Fruit fly (Drosophila melanogaster) whole organism, embryonic: ENCODE measurements around the gene CG17036.

Source experiments
- Antp ChIP-seq: fragments of 200-800 bp; sonication (Bioruptor generic); optimal IDR thresholded peaks from 3 replicates; lab custom pipeline; 2016; ENCODE audit warnings: missing biosample characterization, missing genetic modification characterization
- B-H2 ChIP-seq: fragments of 200-800 bp; sonication (Bioruptor generic); optimal IDR thresholded peaks from 2 replicates; lab custom pipeline; 2018; ENCODE audit warnings: missing biosample characterization, mild to moderate bottlenecking, missing genetic modification characterization
- BEAF-32 ChIP-seq: fragments of 200-800 bp; sonication (Bioruptor generic); optimal IDR thresholded peaks from 3 replicates; lab custom pipeline; 2017; ENCODE audit warnings: missing biosample characterization, missing genetic modification characterization, mild to moderate bottlenecking, moderate library complexity, missing genetic modification reagents
- Blimp-1 ChIP-seq: fragments of 200-800 bp; sonication (Bioruptor generic); optimal IDR thresholded peaks from 3 replicates; lab custom pipeline; 2018; ENCODE audit warnings: missing biosample characterization, missing genetic modification characterization, mild to moderate bottlenecking, moderate library complexity, missing genetic modification reagents
- CG10366 ChIP-seq: fragments of 200-800 bp; sonication (Bioruptor generic); IDR thresholded peaks from 2 replicates; pipeline ENCODE4 v1.3.6; 2022; ENCODE audit warnings: missing biosample characterization, missing genetic modification characterization
- CG12659 ChIP-seq: fragments of 200-800 bp; sonication (Bioruptor generic); optimal IDR thresholded peaks from 3 replicates; lab custom pipeline; 2017; ENCODE audit warnings: mild to moderate bottlenecking, missing biosample characterization, missing genetic modification reagents, missing genetic modification characterization
- CG12769 ChIP-seq: fragments of 200-800 bp; sonication (Bioruptor generic); optimal IDR thresholded peaks from 2 replicates; lab custom pipeline; 2019; ENCODE audit warnings: missing biosample characterization, mild to moderate bottlenecking, missing genetic modification characterization, moderate library complexity
- CG15011 ChIP-seq: fragments of 200-800 bp; sonication (Bioruptor generic); optimal IDR thresholded peaks from 3 replicates; lab custom pipeline; 2018; ENCODE audit warnings: missing biosample characterization, mild to moderate bottlenecking, missing genetic modification characterization
- CG18619 ChIP-seq: fragments of 200-800 bp; sonication (Bioruptor generic); optimal IDR thresholded peaks from 3 replicates; lab custom pipeline; 2017; ENCODE audit warnings: missing biosample characterization, mild to moderate bottlenecking, missing genetic modification characterization
- CG18764 ChIP-seq: fragments of 200-800 bp; sonication (Bioruptor generic); optimal IDR thresholded peaks from 3 replicates; lab custom pipeline; 2016; ENCODE audit warnings: missing biosample characterization, missing genetic modification characterization
- CG2116 ChIP-seq: fragments of 200-800 bp; sonication (Bioruptor generic); optimal IDR thresholded peaks from 3 replicates; lab custom pipeline; 2018; ENCODE audit warnings: missing biosample characterization, mild to moderate bottlenecking, missing genetic modification characterization
- CG30020 ChIP-seq: fragments of 200-800 bp; optimal IDR thresholded peaks from 2 replicates; lab custom pipeline; 2019; ENCODE audit warnings: missing biosample characterization, mild to moderate bottlenecking, missing genetic modification characterization, moderate library complexity
- CG31224 ChIP-seq: fragments of 200-800 bp; sonication (Bioruptor generic); IDR thresholded peaks from 2 replicates; pipeline ENCODE4 v1.3.6; 2022; ENCODE audit warnings: missing biosample characterization, missing genetic modification characterization
- CG3407 ChIP-seq: fragments of 200-800 bp; sonication (Bioruptor generic); optimal IDR thresholded peaks from 2 replicates; lab custom pipeline; 2018; ENCODE audit warnings: missing biosample characterization, mild to moderate bottlenecking, missing genetic modification characterization
- CG3726 ChIP-seq: fragments of 200-800 bp; sonication (Bioruptor generic); IDR thresholded peaks from 3 replicates; pipeline ENCODE4, ENCODE4 v1.3.6; 2022; ENCODE audit warnings: missing biosample characterization, missing genetic modification characterization
- CG3838 ChIP-seq: fragments of 200-800 bp; sonication (Bioruptor generic); optimal IDR thresholded peaks from 3 replicates; lab custom pipeline; 2016; ENCODE audit warnings: missing biosample characterization, missing genetic modification characterization
- CG3995 ChIP-seq: fragments of 200-800 bp; sonication (Bioruptor generic); optimal IDR thresholded peaks from 3 replicates; lab custom pipeline; 2016; ENCODE audit warnings: missing biosample characterization, missing genetic modification characterization
- CG7745 ChIP-seq: fragments of 200-800 bp; sonication (Bioruptor generic); optimal IDR thresholded peaks from 2 replicates; lab custom pipeline; 2018; ENCODE audit warnings: missing biosample characterization, mild to moderate bottlenecking, missing genetic modification characterization, moderate library complexity
- Deaf1 ChIP-seq: fragments of 200-800 bp; optimal IDR thresholded peaks from 3 replicates; lab custom pipeline; 2019; ENCODE audit warnings: missing biosample characterization, mild to moderate bottlenecking, missing genetic modification characterization, moderate library complexity
- Dip3 ChIP-seq: fragments of 200-800 bp; sonication (Bioruptor generic); optimal IDR thresholded peaks from 3 replicates; lab custom pipeline; 2016; ENCODE audit warnings: missing biosample characterization, missing genetic modification characterization
- E2f2 ChIP-seq: fragments of 200-800 bp; sonication (Bioruptor generic); IDR thresholded peaks from 2 replicates; pipeline ENCODE4 v1.3.6; 2022; ENCODE audit warnings: missing biosample characterization, missing genetic modification characterization
- ERR ChIP-seq: fragments of 200-800 bp; sonication (Bioruptor generic); optimal IDR thresholded peaks from 2 replicates; lab custom pipeline; 2016; ENCODE audit warnings: missing biosample characterization, missing genetic modification characterization
- Hey ChIP-seq: fragments of 200-800 bp; sonication (Bioruptor generic); optimal IDR thresholded peaks from 3 replicates; lab custom pipeline; 2018; ENCODE audit warnings: missing biosample characterization, mild to moderate bottlenecking, missing genetic modification characterization
- MBD-R2 ChIP-seq: fragments of 200-800 bp; sonication (Bioruptor generic); IDR thresholded peaks from 2 replicates; pipeline ENCODE4 v1.3.6; 2022; ENCODE audit warnings: missing biosample characterization, missing genetic modification characterization
- NC2α ChIP-seq: fragments of 200-800 bp; sonication (Bioruptor generic); optimal IDR thresholded peaks from 2 replicates; lab custom pipeline; 2016; ENCODE audit warnings: missing biosample characterization, missing genetic modification characterization
- Oaz ChIP-seq: fragments of 200-800 bp; sonication (Bioruptor generic); IDR thresholded peaks from 2 replicates; pipeline ENCODE4 v1.3.6; 2022; ENCODE audit warnings: missing biosample characterization, missing genetic modification characterization
- Opbp ChIP-seq: fragments of 200-800 bp; sonication (Bioruptor generic); IDR thresholded peaks from 3 replicates; pipeline ENCODE4 v1.3.6; 2022; ENCODE audit warnings: missing biosample characterization, missing genetic modification characterization; ENCODE audit not compliant: partially characterized antibody
- Poxn ChIP-seq: fragments of 200-800 bp; sonication (Bioruptor generic); IDR thresholded peaks from 2 replicates; pipeline ENCODE4 v1.3.6; 2022; ENCODE audit warnings: missing biosample characterization, missing genetic modification characterization
- Rfx ChIP-seq: fragments of 200-800 bp; sonication (Bioruptor generic); IDR thresholded peaks from 2 replicates; pipeline ENCODE4 v1.3.6; 2022; ENCODE audit warnings: missing biosample characterization, missing genetic modification characterization
- Trl ChIP-seq, 3 experiments: fragments of >200 bp in 2 of 3; fragments of 200-800 bp in 1 of 3; sonication (Bioruptor generic) in 1 of 3; optimal IDR thresholded peaks; 2 replicates in 1 of 3; 3 replicates in 2 of 3; lab custom pipeline; 2016 to 2017; ENCODE audit warnings: missing biosample characterization in 1 of 3, missing genetic modification characterization in 1 of 3
- ab ChIP-seq: fragments of 200-800 bp; sonication (Bioruptor generic); optimal IDR thresholded peaks from 2 replicates; lab custom pipeline; 2016; ENCODE audit warnings: missing biosample characterization, missing genetic modification characterization
- ash1 ChIP-seq: fragments of 200-800 bp; sonication (Bioruptor generic); optimal IDR thresholded peaks from 2 replicates; lab custom pipeline; 2018; ENCODE audit warnings: missing biosample characterization, mild to moderate bottlenecking, missing genetic modification characterization
- bcd ChIP-seq: fragments of 200-800 bp; sonication (Bioruptor generic); optimal IDR thresholded peaks from 2 replicates; lab custom pipeline; 2017; ENCODE audit warnings: missing biosample characterization, mild to moderate bottlenecking, missing genetic modification characterization
- btn ChIP-seq: fragments of 200-800 bp; sonication (Bioruptor generic); optimal IDR thresholded peaks from 2 replicates; lab custom pipeline; 2016; ENCODE audit warnings: missing biosample characterization, missing genetic modification characterization
- cg ChIP-seq: fragments of 200-800 bp; sonication (Bioruptor generic); optimal IDR thresholded peaks from 3 replicates; lab custom pipeline; 2019; ENCODE audit warnings: missing biosample characterization, mild to moderate bottlenecking, missing genetic modification characterization, moderate library complexity
- chm ChIP-seq: fragments of 200-800 bp; sonication (Bioruptor generic); IDR thresholded peaks from 2 replicates; pipeline ENCODE4 v1.3.6; 2022; ENCODE audit warnings: missing biosample characterization, missing genetic modification characterization
- corto ChIP-seq: fragments of 200-800 bp; sonication (Bioruptor generic); optimal IDR thresholded peaks from 2 replicates; lab custom pipeline; 2016; ENCODE audit warnings: missing biosample characterization, mild to moderate bottlenecking, missing genetic modification characterization, moderate library complexity
- croc ChIP-seq: fragments of 200-800 bp; sonication (Bioruptor generic); conservative IDR thresholded peaks from 3 replicates; pipeline ENCODE4 v1.3.6; 2022; ENCODE audit warnings: missing biosample characterization, missing genetic modification characterization
- dmrt11E ChIP-seq: fragments of 200-800 bp; sonication (Bioruptor generic); optimal IDR thresholded peaks from 3 replicates; lab custom pipeline; 2018; ENCODE audit warnings: missing biosample characterization, mild to moderate bottlenecking, missing genetic modification characterization, moderate library complexity
- eve ChIP-seq, 2 experiments: fragments of >200 bp; optimal IDR thresholded peaks; 2 replicates each; lab custom pipeline; 2017; ENCODE audit warnings: missing biosample characterization in 2 of 2, missing genetic modification characterization in 2 of 2
- ftz-f1 ChIP-seq: fragments of 200-800 bp; sonication (Bioruptor generic); optimal IDR thresholded peaks from 2 replicates; lab custom pipeline; 2016; ENCODE audit warnings: missing biosample characterization, missing genetic modification characterization
- fu2 ChIP-seq: fragments of 200-800 bp; sonication (Bioruptor generic); optimal IDR thresholded peaks from 2 replicates; lab custom pipeline; 2016; ENCODE audit warnings: missing biosample characterization, missing genetic modification characterization
- gcm ChIP-seq: fragments of 200-800 bp; sonication (Bioruptor generic); optimal IDR thresholded peaks from 2 replicates; lab custom pipeline; 2019; ENCODE audit warnings: missing biosample characterization, mild to moderate bottlenecking, missing genetic modification characterization, moderate library complexity
- gfzf ChIP-seq: fragments of 200-800 bp; sonication (Bioruptor generic); optimal IDR thresholded peaks from 2 replicates; lab custom pipeline; 2016; ENCODE audit warnings: missing biosample characterization, mild to moderate bottlenecking, missing genetic modification characterization, moderate library complexity
- gsb-n ChIP-seq: fragments of 200-800 bp; sonication (Bioruptor generic); optimal IDR thresholded peaks from 3 replicates; lab custom pipeline; 2018; ENCODE audit warnings: missing biosample characterization, mild to moderate bottlenecking, missing genetic modification characterization
- klu ChIP-seq: fragments of 200-800 bp; sonication (Bioruptor generic); IDR thresholded peaks from 2 replicates; pipeline ENCODE4 v1.3.6; 2022; ENCODE audit warnings: missing biosample characterization, missing genetic modification characterization
- repo ChIP-seq: fragments of 200-800 bp; sonication (Bioruptor generic); optimal IDR thresholded peaks from 2 replicates; lab custom pipeline; 2016; ENCODE audit warnings: missing biosample characterization, missing genetic modification characterization
- sd ChIP-seq: fragments of 200-800 bp; sonication (Bioruptor generic); optimal IDR thresholded peaks from 3 replicates; lab custom pipeline; 2018; ENCODE audit warnings: missing biosample characterization, mild to moderate bottlenecking, missing genetic modification characterization, moderate library complexity
- sisA ChIP-seq: fragments of 200-800 bp; sonication (Bioruptor generic); IDR thresholded peaks from 2 replicates; pipeline ENCODE4 v1.3.6; 2022; ENCODE audit warnings: missing biosample characterization, missing genetic modification characterization
- twi ChIP-seq: fragments of 200-800 bp; optimal IDR thresholded peaks from 2 replicates; lab custom pipeline; 2019; ENCODE audit warnings: missing biosample characterization, mild to moderate bottlenecking, missing genetic modification characterization, moderate library complexity
- yki ChIP-seq: fragments of >200 bp; optimal IDR thresholded peaks from 3 replicates; lab custom pipeline; 2018

Gene CG17036

dm6 chr2L:12655731-12656326, 44.7 kb downstream of the CG17036 start (continued):
- TF ChIP-seq ERR (no peak), Trl (optimal IDR thresholded peaks at IDR 0.05; lab: Kevin White, UChicago) (peak; percentile 85 to 94), Trl (GFP tag; optimal IDR thresholded peaks at IDR 0.05; lab: Kevin White, UChicago) (peak; percentile 18), BEAF-32 (no peak), CG3838 (no peak), CG7745 (tag; lab: Kevin White, UChicago) (no peak), MBD-R2 (GFP tag; lab: Robert Waterston, UW) (no peak), sisA (GFP tag; lab: Robert Waterston, UW) (no peak), gcm (no peak), CG3407 (no peak), croc (GFP tag; lab: Robert Waterston, UW) (no peak), B-H2 (GFP tag; lab: Kevin White, UChicago) (no peak), Rfx (GFP tag; lab: Robert Waterston, UW) (no peak), Poxn (no peak), CG18619 (no peak), chm (GFP tag; lab: Robert Waterston, UW) (peak; percentile 7; the same call in 1 of the 2 replicates), twi (no peak), ab (GFP tag; lab: Kevin White, UChicago) (no peak), fu2 (GFP tag; lab: Kevin White, UChicago) (no peak), CG31224 (no peak), CG18764 (GFP tag; lab: Kevin White, UChicago) (no peak), Blimp-1 (GFP tag; lab: Kevin White, UChicago) (no peak), Deaf1 (tag; lab: Kevin White, UChicago) (no peak), bcd (GFP tag; lab: Kevin White, UChicago) (no peak), CG30020 (tag; lab: Kevin White, UChicago) (no peak), Antp (no peak), CG15011 (GFP tag; lab: Kevin White, UChicago) (no peak), E2f2 (no peak), yki (lab: Kevin White, UChicago) (peak; percentile 61), CG2116 (GFP tag; lab: Kevin White, UChicago) (no peak), CG3995 (GFP tag; lab: Kevin White, UChicago) (no peak), corto (GFP tag; lab: Kevin White, UChicago) (no peak), Oaz (no peak), CG12769 (tag; lab: Kevin White, UChicago) (no peak), Hey (tag; lab: Kevin White, UChicago) (no peak), sd (tag; lab: Kevin White, UChicago) (no peak), NC2α (GFP tag; lab: Kevin White, UChicago) (no peak), eve (GFP tag; optimal IDR thresholded peaks at IDR 0.05; lab: Kevin White, UChicago) (no peak), ftz-f1 (GFP tag; lab: Kevin White, UChicago) (no peak), CG10366 (no peak), Dip3 (no peak), cg (peak; percentile 87), klu (no peak), Opbp (GFP tag; lab: Robert Waterston, UW) (no peak), btn (no peak), CG3726 (no peak), repo (GFP tag; lab: Kevin White, UChicago) (no peak), gsb-n (tag; lab: Kevin White, UChicago) (peak; percentile 16), gfzf (no peak), CG12659 (no peak), ash1 (GFP tag; lab: Kevin White, UChicago) (no peak), dmrt11E (tag; lab: Kevin White, UChicago) (no peak)
